Fruit fly (Drosophila melanogaster) whole organism: Measurements from ENCODE around the gene CG31106.

Experiments
- EcR ChIP-seq, 2 experiments: fragments of >200 bp; optimal IDR thresholded peaks; 2 replicates each; lab custom pipeline; 2017; ENCODE audit warnings: missing biosample characterization in 2 of 2, missing genetic modification characterization in 2 of 2, missing genetic modification reagents in 2 of 2
- psq ChIP-seq: fragments of >200 bp; optimal IDR thresholded peaks from 2 replicates; lab custom pipeline; 2017

- TF ChIP-seq EcR (GFP tag; optimal IDR thresholded peaks at IDR 0.05; lab: Kevin White, UChicago): no peak
- no peak for TF ChIP-seq psq
Observed at dm6 chr3R:25207405-25208003, 8.6 kb upstream of the CG31106 start.
